Worm (Caenorhabditis elegans) whole organism, young adult: ENCODE results near the gene F13B6.2.

ENCODE experiments used
- F22D6.2 ChIP-seq: sonication (generic microtip); optimal IDR thresholded peaks from 2 replicates; lab custom pipeline; 2016; ENCODE audit warnings: mild to moderate bottlenecking, missing genetic modification characterization, missing compliant biosample characterization
- F23B12.7 ChIP-seq: sonication (generic microtip); optimal IDR thresholded peaks from 2 replicates; lab custom pipeline; 2017; ENCODE audit warnings: missing genetic modification characterization, mild to moderate bottlenecking, missing compliant biosample characterization, antibody characterized with exemption, moderate library complexity; ENCODE audit not compliant: insufficient read depth
- F33H1.4 ChIP-seq: fragments of 200-800 bp; sonication (Bioruptor generic); IDR thresholded peaks from 2 replicates; pipeline ENCODE4 v1.3.6; 2022; ENCODE audit warnings: missing genetic modification reagents, missing genetic modification characterization, missing compliant biosample characterization
- F49E8.2 ChIP-seq: sonication (generic microtip); optimal IDR thresholded peaks from 3 replicates; lab custom pipeline; 2017; ENCODE audit warnings: missing genetic modification characterization, mild to moderate bottlenecking, missing compliant biosample characterization, antibody characterized with exemption, moderate library complexity; ENCODE audit not compliant: insufficient read depth
- F52B5.7 ChIP-seq: sonication (generic microtip); optimal IDR thresholded peaks from 2 replicates; lab custom pipeline; 2016; ENCODE audit warnings: mild to moderate bottlenecking, missing genetic modification characterization, missing compliant biosample characterization
- Y53F4B.3 ChIP-seq: fragments of 200-800 bp; sonication (Bioruptor generic); IDR thresholded peaks from 2 replicates; pipeline ENCODE4 v1.3.6; 2022; ENCODE audit warnings: missing genetic modification reagents, missing genetic modification characterization, missing compliant biosample characterization
- akir-1 ChIP-seq: fragments of 200-800 bp; sonication (Bioruptor generic); optimal IDR thresholded peaks from 2 replicates; lab custom pipeline; 2018; ENCODE audit warnings: mild to moderate bottlenecking, missing genetic modification characterization, moderate library complexity, missing compliant biosample characterization
- attf-3 ChIP-seq: fragments of 200-800 bp; sonication (Bioruptor generic); conservative IDR thresholded peaks from 2 replicates; pipeline ENCODE4 v1.3.6; 2022; ENCODE audit warnings: missing genetic modification reagents, missing genetic modification characterization, missing compliant biosample characterization
- attf-5 ChIP-seq: fragments of 200-800 bp; sonication (Bioruptor generic); optimal IDR thresholded peaks from 2 replicates; lab custom pipeline; 2018; ENCODE audit warnings: mild to moderate bottlenecking, missing genetic modification characterization, missing compliant biosample characterization
- attf-6 ChIP-seq: fragments of 200-800 bp; sonication (Bioruptor generic); IDR thresholded peaks from 2 replicates; pipeline ENCODE4 v1.3.6; 2022; ENCODE audit warnings: missing genetic modification reagents, missing genetic modification characterization, missing compliant biosample characterization
- bed-2 ChIP-seq: fragments of 200-800 bp; sonication (Bioruptor generic); IDR thresholded peaks from 2 replicates; pipeline ENCODE4 v1.3.6; 2022; ENCODE audit warnings: missing genetic modification reagents, missing genetic modification characterization, missing compliant biosample characterization
- cebp-2 ChIP-seq: fragments of 200-800 bp; sonication (Bioruptor generic); IDR thresholded peaks from 2 replicates; pipeline ENCODE4 v1.3.6; 2022; ENCODE audit warnings: missing genetic modification characterization, missing compliant biosample characterization
- ceh-58 ChIP-seq: fragments of 200-800 bp; sonication (Bioruptor generic); IDR thresholded peaks from 2 replicates; pipeline ENCODE4 v1.3.6; 2022; ENCODE audit warnings: missing genetic modification characterization, missing compliant biosample characterization
- dpl-1 ChIP-seq: fragments of 150-350 bp; optimal IDR thresholded peaks from 2 replicates; lab custom pipeline; 2014; ENCODE audit warnings: missing biosample characterization, missing genetic modification reagents, missing genetic modification characterization
- efl-1 ChIP-seq: fragments of 150-350 bp; optimal IDR thresholded peaks from 2 replicates; lab custom pipeline; 2014; ENCODE audit warnings: missing biosample characterization, missing genetic modification reagents, missing genetic modification characterization
- egl-44 ChIP-seq: fragments of 200-800 bp; sonication (Bioruptor generic); IDR thresholded peaks from 2 replicates; pipeline ENCODE4 v1.3.6; 2022; ENCODE audit warnings: missing genetic modification reagents, missing genetic modification characterization, missing compliant biosample characterization
- egrh-3 ChIP-seq: fragments of 200-800 bp; sonication (Bioruptor generic); IDR thresholded peaks from 2 replicates; pipeline ENCODE4 v1.3.6; 2022; ENCODE audit warnings: missing genetic modification reagents, missing genetic modification characterization, missing compliant biosample characterization
- gei-17 ChIP-seq: fragments of 200-800 bp; sonication (Bioruptor generic); optimal IDR thresholded peaks from 2 replicates; lab custom pipeline; 2018; ENCODE audit warnings: mild to moderate bottlenecking, missing genetic modification characterization, missing compliant biosample characterization
- him-1 ChIP-seq: sonication (generic microtip); optimal IDR thresholded peaks from 2 replicates; lab custom pipeline; 2016; ENCODE audit warnings: missing genotype, missing genetic modification reagents, missing genetic modification characterization, missing compliant biosample characterization
- hlh-12 ChIP-seq: sonication (generic microtip); optimal IDR thresholded peaks from 2 replicates; lab custom pipeline; 2016; ENCODE audit warnings: missing genetic modification characterization, missing compliant biosample characterization
- hrde-1 ChIP-seq: sonication (generic microtip); optimal IDR thresholded peaks from 2 replicates; lab custom pipeline; 2016; ENCODE audit warnings: missing genetic modification characterization, mild to moderate bottlenecking, missing compliant biosample characterization, moderate library complexity, missing genotype, missing genetic modification reagents, borderline replicate concordance
- hsf-1 ChIP-seq: fragments of 200-800 bp; sonication (Bioruptor generic); IDR thresholded peaks from 2 replicates; pipeline ENCODE4 v1.3.6; 2022; ENCODE audit warnings: missing genetic modification reagents, missing genetic modification characterization, missing compliant biosample characterization
- let-607 ChIP-seq, 2 experiments: fragments of 200-800 bp in 1 of 2; sonication (Bioruptor generic) in 1 of 2; sonication (generic microtip) in 1 of 2; optimal IDR thresholded peaks; 2 replicates each; lab custom pipeline; 2016 to 2018; ENCODE audit warnings: mild to moderate bottlenecking in 2 of 2, missing compliant biosample characterization in 2 of 2, missing genetic modification characterization in 2 of 2, moderate library complexity in 2 of 2, missing genotype in 1 of 2
- lin-54 ChIP-seq: fragments of 200-800 bp; sonication (Bioruptor generic); optimal IDR thresholded peaks from 2 replicates; lab custom pipeline; 2018; ENCODE audit warnings: mild to moderate bottlenecking, missing genetic modification characterization, missing compliant biosample characterization
- lir-1 ChIP-seq: fragments of 200-800 bp; sonication (Bioruptor generic); conservative IDR thresholded peaks from 2 replicates; pipeline ENCODE4 v1.3.6; 2022; ENCODE audit warnings: missing genetic modification reagents, missing genetic modification characterization, missing compliant biosample characterization
- lsl-1 ChIP-seq: fragments of 200-800 bp; sonication (Bioruptor generic); optimal IDR thresholded peaks from 2 replicates; lab custom pipeline; 2018; ENCODE audit warnings: mild to moderate bottlenecking, missing genetic modification characterization, moderate library complexity, missing compliant biosample characterization
- madf-3 ChIP-seq: fragments of 200-800 bp; sonication (Bioruptor generic); IDR thresholded peaks from 2 replicates; pipeline ENCODE4 v1.3.6; 2022; ENCODE audit warnings: missing genetic modification reagents, missing genetic modification characterization, missing compliant biosample characterization
- madf-6 ChIP-seq: fragments of 200-800 bp; sonication (Bioruptor generic); IDR thresholded peaks from 2 replicates; pipeline ENCODE4 v1.3.6; 2022; ENCODE audit warnings: missing genetic modification reagents, missing genetic modification characterization, missing compliant biosample characterization
- madf-8 ChIP-seq: fragments of 200-800 bp; sonication (Bioruptor generic); conservative IDR thresholded peaks from 2 replicates; pipeline ENCODE4 v1.3.6; 2022; ENCODE audit warnings: missing genetic modification reagents, missing genetic modification characterization, missing compliant biosample characterization
- nfya-1 ChIP-seq: sonication (generic microtip); optimal IDR thresholded peaks from 2 replicates; lab custom pipeline; 2017; ENCODE audit warnings: antibody characterized with exemption, missing compliant biosample characterization, missing genetic modification characterization, borderline replicate concordance; ENCODE audit not compliant: insufficient read depth
- nfya-2 ChIP-seq: fragments of 200-800 bp; sonication (Bioruptor generic); IDR thresholded peaks from 2 replicates; pipeline ENCODE4 v1.3.6; 2022; ENCODE audit warnings: missing genetic modification reagents, missing genetic modification characterization, missing compliant biosample characterization
- nfyb-1 ChIP-seq: fragments of 200-800 bp; sonication (Bioruptor generic); IDR thresholded peaks from 2 replicates; pipeline ENCODE4 v1.3.6; 2022; ENCODE audit warnings: missing genetic modification reagents, missing genetic modification characterization, missing compliant biosample characterization
- nhr-179 ChIP-seq: sonication (generic microtip); optimal IDR thresholded peaks from 2 replicates; lab custom pipeline; 2016; ENCODE audit warnings: mild to moderate bottlenecking, missing genetic modification characterization, missing compliant biosample characterization
- nhr-80 ChIP-seq: sonication (generic microtip); optimal IDR thresholded peaks from 2 replicates; lab custom pipeline; 2016; ENCODE audit warnings: missing genetic modification characterization, missing compliant biosample characterization
- rcor-1 ChIP-seq: fragments of 200-800 bp; sonication (Bioruptor generic); IDR thresholded peaks from 2 replicates; pipeline ENCODE4 v1.3.6; 2022; ENCODE audit warnings: missing genetic modification reagents, missing genetic modification characterization, missing compliant biosample characterization
- snpc-1.1 ChIP-seq: sonication (generic microtip); optimal IDR thresholded peaks from 2 replicates; lab custom pipeline; 2017; ENCODE audit warnings: missing genetic modification characterization, mild to moderate bottlenecking, missing compliant biosample characterization, antibody characterized with exemption, moderate library complexity, missing genotype, missing genetic modification reagents; ENCODE audit not compliant: insufficient read depth
- snpc-1.3 ChIP-seq: sonication (generic microtip); optimal IDR thresholded peaks from 2 replicates; lab custom pipeline; 2017; ENCODE audit warnings: missing genetic modification characterization, mild to moderate bottlenecking, missing compliant biosample characterization, antibody characterized with exemption, moderate library complexity, missing genotype, missing genetic modification reagents; ENCODE audit not compliant: insufficient read depth
- snpc-3.4 ChIP-seq: sonication (generic microtip); optimal IDR thresholded peaks from 2 replicates; lab custom pipeline; 2017; ENCODE audit warnings: missing genetic modification characterization, mild to moderate bottlenecking, missing compliant biosample characterization, antibody characterized with exemption, moderate library complexity, missing genotype, missing genetic modification reagents
- unc-130 ChIP-seq: sonication (generic microtip); optimal IDR thresholded peaks from 2 replicates; lab custom pipeline; 2016; ENCODE audit warnings: missing genetic modification reagents, missing genetic modification characterization, missing compliant biosample characterization
- unc-62 ChIP-seq: fragments of 150-350 bp; optimal IDR thresholded peaks from 2 replicates; lab custom pipeline; 2014; ENCODE audit warnings: missing biosample characterization, missing genetic modification reagents, missing genetic modification characterization
- xnd-1 ChIP-seq: sonication (generic microtip); optimal IDR thresholded peaks from 2 replicates; lab custom pipeline; 2016; ENCODE audit warnings: missing genotype, missing genetic modification reagents, missing genetic modification characterization, missing compliant biosample characterization
- ztf-18 ChIP-seq: sonication (generic microtip); optimal IDR thresholded peaks from 2 replicates; lab custom pipeline; 2016; ENCODE audit warnings: missing genotype, mild to moderate bottlenecking, missing genetic modification characterization, missing compliant biosample characterization
- ztf-25 ChIP-seq: fragments of 200-800 bp; sonication (Bioruptor generic); IDR thresholded peaks from 2 replicates; pipeline ENCODE4 v1.3.6; 2022; ENCODE audit warnings: missing genetic modification reagents, missing genetic modification characterization, missing compliant biosample characterization
- ztf-26 ChIP-seq: sonication (generic microtip); optimal IDR thresholded peaks from 2 replicates; lab custom pipeline; 2017; ENCODE audit warnings: missing genetic modification characterization, missing compliant biosample characterization

Gene F13B6.2

ce11 chrIV:7460225-7460624, at the start of gene F13B6.2:
F13B6.2 (minus strand) TSS chrIV:7460325.
- TF ChIP-seq efl-1 (GFP tag; lab: Kevin White, UChicago) (no peak), F23B12.7 (tag; lab: Kevin White, UChicago) (no peak), F52B5.7 (tag; lab: Kevin White, UChicago) (no peak), lir-1 (GFP tag; lab: Robert Waterston, UW) (no peak), F22D6.2 (tag; lab: Kevin White, UChicago) (no peak), nhr-80 (no peak), ztf-18 (tag; lab: Kevin White, UChicago) (no peak), egrh-3 (GFP tag; lab: Robert Waterston, UW) (no peak), attf-5 (GFP tag; lab: Kevin White, UChicago) (no peak), unc-130 (GFP tag; lab: Kevin White, UChicago) (no peak), egl-44 (GFP tag; lab: Robert Waterston, UW) (no peak)

ce11 chrIV:7508850-7509249, 48.7 kb upstream of the F13B6.2 start:
- TF ChIP-seq efl-1 (GFP tag; lab: Kevin White, UChicago) (peak; percentile 51), unc-62 (GFP tag; lab: Kevin White, UChicago) (no peak), gei-17 (GFP tag; lab: Kevin White, UChicago) (no peak), akir-1 (GFP tag; lab: Kevin White, UChicago) (no peak), F33H1.4 (GFP tag; lab: Robert Waterston, UW) (peak; percentile 80), madf-6 (peak; percentile 54; the same call in 1 of the 2 replicates), snpc-1.3 (tag; lab: Kevin White, UChicago) (no peak), let-607 (tag; optimal IDR thresholded peaks at IDR 0.05; lab: Kevin White, UChicago) (no peak), attf-3 (GFP tag; lab: Robert Waterston, UW) (peak; percentile 35; the same call in 1 of the 2 replicates), cebp-2 (GFP tag; lab: Robert Waterston, UW) (no peak), ceh-58 (no peak), dpl-1 (GFP tag; lab: Kevin White, UChicago) (peak; percentile 40), lsl-1 (GFP tag; lab: Kevin White, UChicago) (peak; percentile 79), ztf-25 (GFP tag; lab: Robert Waterston, UW) (no peak), nfya-1 (tag; lab: Kevin White, UChicago) (no peak), nhr-179 (tag; lab: Kevin White, UChicago) (no peak), xnd-1 (peak; percentile 6), madf-8 (GFP tag; lab: Robert Waterston, UW) (no peak), snpc-1.1 (tag; lab: Kevin White, UChicago) (no peak), nfya-2 (GFP tag; lab: Robert Waterston, UW) (no peak), lin-54 (GFP tag; lab: Kevin White, UChicago) (peak; percentile 53), him-1 (tag; lab: Kevin White, UChicago) (peak; percentile 16), hrde-1 (tag; lab: Kevin White, UChicago) (no peak)

ce11 chrIV:7507841-7508509, 47.9 kb upstream of the F13B6.2 start, which contains the start of the genes vdac-1 and R05G6.5:
vdac-1 (minus strand) TSS chrIV:7507891.
R05G6.5 (plus strand) TSS chrIV:7508367.
- TF ChIP-seq Y53F4B.3 (GFP tag; lab: Robert Waterston, UW) (no peak), hlh-12 (no peak), attf-6 (GFP tag; lab: Robert Waterston, UW) (no peak; the same call in 1 of the 2 replicates), rcor-1 (GFP tag; lab: Robert Waterston, UW) (peak; percentile 39; the same call in 1 of the 2 replicates), egrh-3 (GFP tag; lab: Robert Waterston, UW) (0 out of 2 replicates have a peak, but pooled peaks have one; percentile 8), ztf-26 (tag; lab: Kevin White, UChicago) (peak; percentile 21), F49E8.2 (tag; lab: Kevin White, UChicago) (no peak), ztf-25 (GFP tag; lab: Robert Waterston, UW) (no peak), bed-2 (GFP tag; lab: Robert Waterston, UW) (no peak), nfyb-1 (peak; percentile 44; the same call in 1 of the 2 replicates), madf-3 (GFP tag; lab: Robert Waterston, UW) (peak; percentile 97), snpc-3.4 (tag; lab: Kevin White, UChicago) (no peak), hsf-1 (GFP tag; lab: Robert Waterston, UW) (0 out of 2 replicates have a peak, but pooled peaks have one; percentile 54), unc-62 (GFP tag; lab: Kevin White, UChicago) (no peak)
